Fruit fly (Drosophila melanogaster) whole organism, pupa: ENCODE data around the gene CG32110.
A peak's percentile ranks its signal among the peaks of the same experiment; 100 is the strongest.

Source experiments
- CG15710 ChIP-seq: fragments of 200-800 bp; sonication (Bioruptor generic); optimal IDR thresholded peaks from 2 replicates; lab custom pipeline; 2018; ENCODE audit warnings: missing biosample characterization, mild to moderate bottlenecking, missing genetic modification characterization, moderate library complexity
- CG4496 ChIP-seq: fragments of 200-800 bp; sonication (Bioruptor generic); IDR thresholded peaks from 3 replicates; pipeline ENCODE4 v1.3.6; 2022; ENCODE audit warnings: missing biosample characterization, missing genetic modification characterization
- EcR ChIP-seq: fragments of 200-800 bp; sonication (Bioruptor generic); optimal IDR thresholded peaks from 3 replicates; lab custom pipeline; 2019; ENCODE audit warnings: missing biosample characterization, missing genetic modification characterization, mild to moderate bottlenecking, moderate library complexity, missing genetic modification reagents
- Pif1B ChIP-seq: fragments of 200-800 bp; sonication (Bioruptor generic); optimal IDR thresholded peaks from 3 replicates; lab custom pipeline; 2016; ENCODE audit warnings: missing biosample characterization, missing genetic modification characterization

DNA sequence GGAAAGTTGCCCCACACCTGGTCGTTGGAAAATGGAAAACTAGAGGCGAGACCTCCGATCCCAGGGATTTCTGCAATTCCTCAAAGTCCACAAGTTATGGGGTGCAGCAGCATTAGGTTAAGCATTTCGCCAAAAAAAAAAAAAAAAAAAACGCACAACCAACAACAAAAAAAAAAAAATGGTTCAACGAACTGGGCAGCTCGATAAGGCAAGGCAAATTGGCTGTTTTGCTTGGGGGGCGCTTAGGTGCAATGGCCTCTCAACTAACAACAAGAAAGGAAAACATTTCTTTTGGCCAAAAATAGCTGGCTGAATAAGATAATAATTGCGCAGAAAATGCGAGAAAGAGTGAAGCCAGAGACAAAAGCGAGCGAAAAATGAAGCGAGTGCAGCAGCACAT is 8.4 kb upstream of the CG32110 start:
- no peak for TF ChIP-seq CG4496 (GFP tag; lab: Robert Waterston, UW)
- TF ChIP-seq EcR (GFP tag; lab: Kevin White, UChicago) = peak; percentile 74
- TF ChIP-seq Pif1B (GFP tag; lab: Kevin White, UChicago) = no peak
- no peak for TF ChIP-seq CG15710
